Worm (Caenorhabditis elegans): ENCODE measurements around the gene ostf-4.

The ostf-4 gene

ce11 chrIII:10329811-10330210 is 11.5 kb upstream of the ostf-4 start (continued):
- TF ChIP-seq mes-2 (tag; optimal IDR thresholded peaks at IDR 0.05; ENCODE audit: poor library complexity, severe bottlenecking) (no peak), fos-1 (tag; optimal IDR thresholded peaks at IDR 0.05) (no peak), pqm-1 (tag; optimal IDR thresholded peaks at IDR 0.05) (peak; percentile 23), lin-38 (GFP tag; IDR thresholded peaks at IDR 0.05) (no peak), snpc-4 (tag; optimal IDR thresholded peaks at IDR 0.05) (no peak), daf-16 (GFP tag; optimal IDR thresholded peaks at IDR 0.05) (peak in 1 of 2 experiments; percentile 61), daf-16 (tag; optimal IDR thresholded peaks at IDR 0.05) (peak; percentile 87), madf-5 (GFP tag; IDR thresholded peaks at IDR 0.05) (no peak), dmd-6 (GFP tag; IDR thresholded peaks at IDR 0.05) (peak; percentile 56), hlh-11 (tag; optimal IDR thresholded peaks at IDR 0.05) (peak; percentile 62), nhr-77 (tag; optimal IDR thresholded peaks at IDR 0.05) (no peak), unc-39 (tag; optimal IDR thresholded peaks at IDR 0.05) (no peak), daf-12 (tag; optimal IDR thresholded peaks at IDR 0.05) (no peak), Y105C5A.15 (GFP tag; IDR thresholded peaks at IDR 0.05) (no peak), F37D6.2 (tag; optimal IDR thresholded peaks at IDR 0.05) (no peak), Y75B8A.6 (GFP tag; IDR thresholded peaks at IDR 0.05) (no peak), rbr-2 (tag; optimal IDR thresholded peaks at IDR 0.05) (no peak), hlh-30 (tag; optimal IDR thresholded peaks at IDR 0.05; ENCODE audit: insufficient read depth) (peak; percentile 52), attf-4 (tag; optimal IDR thresholded peaks at IDR 0.05) (no peak), zip-11 (GFP tag; IDR thresholded peaks at IDR 0.05) (no peak), nhr-28 (tag; optimal IDR thresholded peaks at IDR 0.05) (peak; percentile 62), jun-1 (tag; optimal IDR thresholded peaks at IDR 0.05) (no peak), F44E2.7 (GFP tag; IDR thresholded peaks at IDR 0.05) (no peak), lsy-2 (tag; optimal IDR thresholded peaks at IDR 0.05) (peak in 1 of 2 experiments; percentile 12), madf-9 (GFP tag; conservative IDR thresholded peaks at IDR 0.05) (no peak), aha-1 (tag) (no peak), pha-4 (GFP tag; IDR thresholded peaks at IDR 0.05) (no peak), pha-4 (tag; optimal IDR thresholded peaks at IDR 0.05) (no peak), lin-39 (tag; optimal IDR thresholded peaks at IDR 0.05) (no peak), lir-3 (tag; optimal IDR thresholded peaks at IDR 0.05) (no peak), Y48G9A.11 (GFP tag; IDR thresholded peaks at IDR 0.05) (no peak), ama-1 (optimal IDR thresholded peaks at IDR 0.05) (no peak), spr-3 (GFP tag; optimal IDR thresholded peaks at IDR 0.05) (no peak), Y5F2A.4 (GFP tag; optimal IDR thresholded peaks at IDR 0.05) (no peak), set-16 (GFP tag; IDR thresholded peaks at IDR 0.05) (no peak), snpc-1.2 (GFP tag; IDR thresholded peaks at IDR 0.05) (no peak), tag-97 (GFP tag; IDR thresholded peaks at IDR 0.05) (no peak), mdl-1 (tag; optimal IDR thresholded peaks at IDR 0.05) (peak in 1 of 2 experiments; percentile 25), dve-1 (tag; optimal IDR thresholded peaks at IDR 0.05; ENCODE audit: insufficient read depth) (peak; percentile 63), ZK337.2 (GFP tag; IDR thresholded peaks at IDR 0.05) (no peak), unc-62 (GFP tag; optimal IDR thresholded peaks at IDR 0.05 in 1 of 2) (no peak), unc-62 (tag; optimal IDR thresholded peaks at IDR 0.05) (no peak), nhr-10 (tag; optimal IDR thresholded peaks at IDR 0.05) (no peak), lin-15B (tag; optimal IDR thresholded peaks at IDR 0.05) (no peak), lin-29 (GFP tag; IDR thresholded peaks at IDR 0.05) (no peak), ceh-20 (GFP tag; IDR thresholded peaks at IDR 0.05) (no peak), arid-1 (GFP tag; conservative IDR thresholded peaks at IDR 0.05) (no peak), fkh-10 (GFP tag; optimal IDR thresholded peaks at IDR 0.05) (no peak), lin-13 (GFP tag; optimal IDR thresholded peaks at IDR 0.05) (no peak), tra-1 (GFP tag; IDR thresholded peaks at IDR 0.05) (no peak), ZK546.5 (tag; optimal IDR thresholded peaks at IDR 0.05) (no peak), zip-2 (tag; optimal IDR thresholded peaks at IDR 0.05) (no peak), nhr-48 (tag; optimal IDR thresholded peaks at IDR 0.05) (no peak), php-3 (GFP tag; IDR thresholded peaks at IDR 0.05) (no peak)

Data from whole organism, L4 larva.